Worm (Caenorhabditis elegans): ENCODE measurements around the gene F55B11.6.

DNA sequence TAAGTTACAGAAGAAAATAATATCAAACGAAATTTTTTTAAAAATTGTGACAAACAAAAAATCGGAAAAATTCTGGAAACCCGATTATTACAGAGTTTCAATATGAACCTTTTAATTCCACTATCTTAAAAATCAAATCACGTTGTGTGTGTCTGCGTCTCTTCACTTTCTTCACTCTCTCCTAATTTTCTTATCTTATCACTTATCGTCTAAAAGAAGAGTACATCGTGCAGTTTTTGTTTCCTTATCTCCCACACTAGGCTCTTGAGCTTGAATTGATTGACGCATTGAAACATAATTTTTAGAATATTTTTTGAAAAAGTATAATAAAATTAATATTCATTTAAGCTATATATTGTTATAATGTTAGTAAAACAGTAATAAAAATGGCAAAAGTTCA lies 2.8 kb downstream of the F55B11.6 start:
- TF ChIP-seq him-1 (tag; optimal IDR thresholded peaks at IDR 0.05) (no peak), dao-5 (tag; optimal IDR thresholded peaks at IDR 0.05) (no peak)
